Worm (Caenorhabditis elegans): ENCODE measurements around the gene C18D11.9.
A peak's percentile ranks its signal among the peaks of the same experiment; 100 is the strongest.
"Not testable (repeated sequence)": the region's sequence is repeated elsewhere in the genome, so short reads cannot be mapped to it uniquely, and the experiment has no call there.

Gene C18D11.9

ce11 chrIII:11787376-11787775 is 21.5 kb upstream of the C18D11.9 start, which contains the start of gene C24H11.1:
Gene C24H11.1 (plus strand): TSS chrIII:11787676.
- not testable (repeated sequence) for TF ChIP-seq dpl-1 (GFP tag; optimal IDR thresholded peaks at IDR 0.05); xbp-1 (tag; optimal IDR thresholded peaks at IDR 0.05); nhr-28 (tag; optimal IDR thresholded peaks at IDR 0.05)

ce11 chrIII:11789480-11789879 is 19.4 kb upstream of the C18D11.9 start:
- no peak for TF ChIP-seq pqm-1 (tag; optimal IDR thresholded peaks at IDR 0.05)
- TF ChIP-seq Y116A8C.19 (tag; optimal IDR thresholded peaks at IDR 0.05; ENCODE audit: borderline replicate concordance), result no peak
- no peak for TF ChIP-seq elt-2 (tag; optimal IDR thresholded peaks at IDR 0.05)
- no peak for TF ChIP-seq jun-1 (tag; optimal IDR thresholded peaks at IDR 0.05)
- no peak for TF ChIP-seq nhr-12 (tag; optimal IDR thresholded peaks at IDR 0.05)
- TF ChIP-seq nhr-20 (tag; optimal IDR thresholded peaks at IDR 0.05), result no peak
- TF ChIP-seq mef-2 (tag; optimal IDR thresholded peaks at IDR 0.05), result no peak
- no peak for TF ChIP-seq aha-1 (tag; optimal IDR thresholded peaks at IDR 0.05)
- no peak for TF ChIP-seq nhr-19 (GFP tag; conservative IDR thresholded peaks at IDR 0.05)
- no peak for TF ChIP-seq efl-3 (GFP tag; optimal IDR thresholded peaks at IDR 0.05)
- no peak for TF ChIP-seq nhr-84 (tag; optimal IDR thresholded peaks at IDR 0.05)
- TF ChIP-seq mep-1 (tag; optimal IDR thresholded peaks at IDR 0.05), result no peak
- TF ChIP-seq egl-13 (tag; optimal IDR thresholded peaks at IDR 0.05), result no peak
- TF ChIP-seq unc-86 (tag; optimal IDR thresholded peaks at IDR 0.05), result no peak

- TF ChIP-seq dpl-1 (GFP tag; optimal IDR thresholded peaks at IDR 0.05) (peak; percentile 50 to 56 (median 55)), fkh-10 (GFP tag; optimal IDR thresholded peaks at IDR 0.05) (peak; percentile 0), rnt-1 (tag; optimal IDR thresholded peaks at IDR 0.05) (peak; percentile 82), lin-35 (GFP tag; optimal IDR thresholded peaks at IDR 0.05) (peak; percentile 46 to 72), nhr-19 (GFP tag; conservative IDR thresholded peaks at IDR 0.05) (peak; percentile 63), lin-14 (GFP tag; optimal IDR thresholded peaks at IDR 0.05) (peak; percentile 56), xbp-1 (tag; optimal IDR thresholded peaks at IDR 0.05) (peak; percentile 62), nhr-71 (tag; optimal IDR thresholded peaks at IDR 0.05) (peak; percentile 72), ceh-88 (GFP tag; IDR thresholded peaks at IDR 0.05) (0 out of 2 replicates have a peak, but pooled peaks have one; percentile 11), C16A3.4 (tag; optimal IDR thresholded peaks at IDR 0.05) (peak; percentile 56), irx-1 (tag; optimal IDR thresholded peaks at IDR 0.05) (peak; percentile 62), nhr-85 (tag) (peak; percentile 74), skn-1 (tag; optimal IDR thresholded peaks at IDR 0.05) (peak; percentile 40), nhr-90 (tag; optimal IDR thresholded peaks at IDR 0.05; ENCODE audit: poor library complexity) (peak; percentile 57), dsc-1 (tag; optimal IDR thresholded peaks at IDR 0.05) (peak; percentile 63), ceh-82 (tag; optimal IDR thresholded peaks at IDR 0.05) (peak; percentile 41 to 47 (median 47)), aly-2 (tag; optimal IDR thresholded peaks at IDR 0.05) (peak; percentile 17), lir-3 (tag; optimal IDR thresholded peaks at IDR 0.05; ENCODE audit: poor library complexity) (peak; percentile 39), ceh-8 (GFP tag; optimal IDR thresholded peaks at IDR 0.05) (peak; percentile 14), efl-1 (optimal IDR thresholded peaks at IDR 0.05) (peak; percentile 46 to 64), efl-1 (GFP tag; optimal IDR thresholded peaks at IDR 0.05 in 1 of 2) (peak; percentile 55 to 96), jun-1 (tag; optimal IDR thresholded peaks at IDR 0.05) (peak; percentile 39), F16B12.6 (tag; optimal IDR thresholded peaks at IDR 0.05) (peak; percentile 53), fkh-8 (tag; optimal IDR thresholded peaks at IDR 0.05) (peak; percentile 54), nhr-47 (tag; optimal IDR thresholded peaks at IDR 0.05) (peak; percentile 70), fos-1 (tag; optimal IDR thresholded peaks at IDR 0.05) (peak; percentile 62), swsn-7 (tag; optimal IDR thresholded peaks at IDR 0.05) (peak; percentile 60), tbx-2 (tag; optimal IDR thresholded peaks at IDR 0.05) (peak; percentile 58), snpc-4 (tag; optimal IDR thresholded peaks at IDR 0.05) (peak; percentile 94), lsy-2 (tag; optimal IDR thresholded peaks at IDR 0.05) (peak; percentile 52 to 76), elt-3 (tag; optimal IDR thresholded peaks at IDR 0.05) (peak in 1 of 6 experiments; percentile 29), nhr-20 (tag; optimal IDR thresholded peaks at IDR 0.05) (peak; percentile 53), unc-98 (GFP tag; IDR thresholded peaks at IDR 0.05) (peak; percentile 57; the same call in 1 of the 2 replicates), isw-1 (GFP tag; IDR thresholded peaks at IDR 0.05) (0 out of 2 replicates have a peak, but pooled peaks have one; percentile 4)
Observed at ce11 chrIII:11792295-11793256, 16.3 kb upstream of the C18D11.9 start, which contains the start of gene C24H11.2. Gene C24H11.2 (minus strand): TSS chrIII:11792345.
